Worm (Caenorhabditis elegans): ENCODE data around the gene gfat-2.
"Not testable (repeated sequence)": the region's sequence is repeated elsewhere in the genome, so short reads cannot be mapped to it uniquely, and the experiment has no call there.

DNA sequence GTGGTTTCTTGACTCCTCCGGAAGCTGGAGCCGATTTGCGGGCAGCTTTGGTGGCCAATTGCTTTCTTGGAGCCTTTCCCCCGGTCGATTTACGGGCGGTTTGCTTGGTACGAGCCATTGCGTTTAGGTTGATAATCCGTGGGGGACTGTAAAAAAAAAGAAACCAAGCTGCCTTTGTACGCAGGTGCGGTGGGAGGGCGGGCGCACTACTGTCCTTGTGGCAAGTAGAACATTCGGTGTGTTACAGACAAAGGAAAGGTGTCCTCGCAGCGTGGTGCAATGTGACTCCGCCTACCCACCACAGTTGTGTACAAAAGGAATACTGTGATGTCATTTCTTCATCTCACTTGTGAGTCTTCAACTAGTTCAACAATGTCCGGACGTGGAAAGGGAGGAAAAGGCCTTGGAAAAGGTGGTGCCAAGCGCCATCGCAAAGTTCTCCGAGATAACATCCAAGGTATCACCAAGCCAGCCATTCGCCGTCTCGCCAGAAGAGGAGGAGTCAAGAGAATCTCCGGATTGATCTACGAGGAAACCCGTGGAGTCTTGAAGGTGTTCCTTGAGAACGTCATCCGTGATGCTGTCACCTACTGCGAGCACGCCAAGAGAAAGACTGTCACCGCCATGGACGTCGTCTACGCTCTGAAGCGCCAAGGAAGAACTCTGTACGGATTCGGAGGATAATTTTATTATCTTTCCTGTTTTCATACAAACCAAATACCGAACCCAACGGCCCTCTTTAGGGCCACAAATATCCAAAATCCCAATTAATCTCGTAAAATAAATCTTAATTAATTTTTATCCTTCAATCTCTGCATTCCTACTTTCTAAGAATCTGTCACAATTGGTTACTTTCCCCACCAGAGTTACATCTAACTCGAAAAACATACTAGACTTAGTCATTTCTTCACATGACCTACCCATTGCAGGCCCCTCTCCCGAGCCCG lies 3.0 kb upstream of the gfat-2 start, which contains the start of the genes his-63 and his-64:
- not testable (repeated sequence) for TF ChIP-seq sox-4 (tag; optimal IDR thresholded peaks at IDR 0.05); pqm-1 (tag; optimal IDR thresholded peaks at IDR 0.05); T23F11.4 (GFP tag; optimal IDR thresholded peaks at IDR 0.05); F13H6.1 (tag; optimal IDR thresholded peaks at IDR 0.05); unc-42 (tag; optimal IDR thresholded peaks at IDR 0.05); elt-2 (tag; optimal IDR thresholded peaks at IDR 0.05); fkh-6 (tag; optimal IDR thresholded peaks at IDR 0.05); ama-1 (optimal IDR thresholded peaks at IDR 0.05); hlh-13 (GFP tag; optimal IDR thresholded peaks at IDR 0.05)
